Worm (Caenorhabditis elegans): ENCODE data around the gene Y26G10.6.

Y26G10.6 gene

DNA sequence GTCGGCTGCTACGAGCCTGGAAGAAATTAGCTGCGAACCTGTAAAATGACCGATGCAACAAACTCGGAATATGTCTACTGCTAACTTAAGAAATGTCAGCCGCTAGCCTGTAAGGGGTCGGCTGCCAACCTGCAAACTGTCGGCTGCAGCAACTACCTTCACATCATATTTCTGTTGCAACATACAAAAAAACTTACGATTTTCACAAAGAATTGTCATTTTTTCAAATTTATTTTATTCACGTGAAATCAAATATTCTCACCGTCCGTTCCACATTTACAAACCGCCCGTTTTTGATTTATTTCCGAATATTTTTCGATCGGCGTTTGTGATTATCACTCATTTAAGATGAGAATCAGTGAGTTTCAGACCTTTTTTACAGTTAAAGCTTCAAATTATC is at the start of gene Y26G10.6:
TSS of gene Y26G10.6 (plus strand) at position 301 of the 400 bp plus-strand sequence.
- TF ChIP-seq R02D3.7 (tag; optimal IDR thresholded peaks at IDR 0.05) (no peak), peb-1 (tag; optimal IDR thresholded peaks at IDR 0.05) (no peak), nhr-12 (tag; optimal IDR thresholded peaks at IDR 0.05) (no peak), nhr-237 (tag; optimal IDR thresholded peaks at IDR 0.05) (no peak), nhr-23 (tag; optimal IDR thresholded peaks at IDR 0.05) (no peak), nhr-25 (tag; optimal IDR thresholded peaks at IDR 0.05) (no peak), lsy-2 (tag; optimal IDR thresholded peaks at IDR 0.05) (no peak), F13H6.1 (tag; optimal IDR thresholded peaks at IDR 0.05) (no peak), nhr-21 (tag; optimal IDR thresholded peaks at IDR 0.05) (no peak), ama-1 (optimal IDR thresholded peaks at IDR 0.05) (no peak), lin-39 (tag; optimal IDR thresholded peaks at IDR 0.05) (no peak), elt-1 (tag; optimal IDR thresholded peaks at IDR 0.05) (no peak)

DNA sequence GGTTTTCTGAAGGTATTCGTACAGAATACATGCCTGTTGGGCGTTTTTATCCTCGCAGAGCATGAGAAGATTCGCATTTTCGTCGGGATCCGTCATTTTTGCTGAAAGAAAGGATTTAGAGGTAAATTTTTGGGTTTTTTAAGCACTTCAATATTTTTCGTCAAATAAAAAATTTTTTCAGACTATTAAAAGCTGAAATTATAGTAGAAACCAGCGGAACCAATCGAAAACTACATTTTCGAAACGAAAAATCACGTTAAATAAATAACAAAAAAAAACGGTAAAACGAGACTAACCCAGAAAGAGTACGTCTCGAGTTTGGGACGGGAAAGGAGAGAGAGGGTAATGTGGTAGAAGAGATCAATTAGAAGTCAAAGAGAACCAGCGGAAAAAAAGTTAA is 49.3 kb upstream of the Y26G10.6 start, which contains the start of gene fbxa-192:
TSS of gene fbxa-192 (minus strand) at position 101 of the 400 bp plus-strand sequence.
- TF ChIP-seq sma-3 (GFP tag; optimal IDR thresholded peaks at IDR 0.05), result no peak
- TF ChIP-seq ztf-4 (tag; optimal IDR thresholded peaks at IDR 0.05), result no peak
- TF ChIP-seq unc-62 (GFP tag; optimal IDR thresholded peaks at IDR 0.05), result no peak
- TF ChIP-seq nhr-23 (tag; optimal IDR thresholded peaks at IDR 0.05), result no peak
- TF ChIP-seq nhr-10 (tag; optimal IDR thresholded peaks at IDR 0.05), result no peak
- TF ChIP-seq nhr-11 (tag; optimal IDR thresholded peaks at IDR 0.05), result no peak
- no peak for TF ChIP-seq ama-1 (optimal IDR thresholded peaks at IDR 0.05)
- TF ChIP-seq lin-13 (GFP tag; optimal IDR thresholded peaks at IDR 0.05), result no peak
- no peak for TF ChIP-seq ztf-11 (tag; optimal IDR thresholded peaks at IDR 0.05)
- TF ChIP-seq nhr-12 (tag; optimal IDR thresholded peaks at IDR 0.05), result no peak
- no peak for TF ChIP-seq alr-1 (tag; optimal IDR thresholded peaks at IDR 0.05)

DNA sequence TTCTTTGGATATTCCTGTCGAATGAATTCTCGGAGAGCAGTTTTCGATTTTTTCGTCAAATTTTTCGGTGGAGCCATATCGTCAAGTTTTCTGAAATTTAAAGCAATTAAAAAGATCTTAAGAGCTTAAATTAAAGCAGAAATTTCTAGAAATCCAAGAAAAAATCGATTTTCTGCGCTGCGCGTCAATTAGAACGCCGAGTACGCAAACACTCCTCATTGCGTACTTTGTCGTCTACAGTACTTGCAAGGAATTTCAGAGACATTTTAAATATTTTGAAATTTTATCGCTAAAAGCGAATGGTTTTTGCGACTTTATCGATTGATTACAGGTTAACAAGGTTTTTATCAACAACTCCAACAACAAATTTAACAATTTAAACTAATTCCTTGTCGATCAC is 44.6 kb upstream of the Y26G10.6 start:
- no peak for TF ChIP-seq dmd-4 (tag; optimal IDR thresholded peaks at IDR 0.05)
- TF ChIP-seq mdl-1 (tag; optimal IDR thresholded peaks at IDR 0.05), result no peak
- TF ChIP-seq nhr-25 (tag; optimal IDR thresholded peaks at IDR 0.05), result no peak
- TF ChIP-seq unc-39 (tag; optimal IDR thresholded peaks at IDR 0.05), result no peak
- no peak for TF ChIP-seq ZK546.5 (tag; optimal IDR thresholded peaks at IDR 0.05)
- TF ChIP-seq mab-5 (tag; optimal IDR thresholded peaks at IDR 0.05), result no peak
- TF ChIP-seq ztf-4 (tag; optimal IDR thresholded peaks at IDR 0.05), result no peak
- TF ChIP-seq crh-2 (tag; optimal IDR thresholded peaks at IDR 0.05), result no peak
- TF ChIP-seq elt-1 (tag; optimal IDR thresholded peaks at IDR 0.05), result no peak
- no peak for TF ChIP-seq nhr-129 (tag; optimal IDR thresholded peaks at IDR 0.05)
- no peak for TF ChIP-seq nhr-11 (tag; optimal IDR thresholded peaks at IDR 0.05)
- no peak for TF ChIP-seq Y55F3AM.14 (GFP tag; optimal IDR thresholded peaks at IDR 0.05)
- TF ChIP-seq snpc-4 (tag; optimal IDR thresholded peaks at IDR 0.05), result no peak
- TF ChIP-seq nhr-23 (tag; optimal IDR thresholded peaks at IDR 0.05), result no peak
- no peak for TF ChIP-seq nhr-21 (tag; optimal IDR thresholded peaks at IDR 0.05)
- TF ChIP-seq skn-1 (tag; optimal IDR thresholded peaks at IDR 0.05), result no peak
- no peak for TF ChIP-seq nhr-77 (tag; optimal IDR thresholded peaks at IDR 0.05)

DNA sequence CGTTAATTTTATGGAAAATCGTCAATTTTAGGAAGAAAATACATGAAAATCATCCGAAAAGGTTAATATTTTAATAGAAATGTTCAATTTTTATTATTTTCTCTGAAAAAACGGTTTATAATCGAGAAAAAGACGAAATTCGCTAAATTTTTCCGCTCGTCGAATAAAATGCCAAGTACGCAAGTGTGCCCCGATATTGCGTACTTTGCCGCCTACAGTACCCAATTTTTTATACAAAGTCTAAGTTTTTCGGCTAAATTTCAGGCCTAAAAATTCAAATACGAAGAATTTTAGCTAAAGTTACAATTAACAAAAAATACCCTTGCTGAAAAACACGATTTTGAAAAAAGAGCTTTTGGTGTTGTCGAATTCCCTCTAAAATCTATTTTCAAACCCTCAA is 40.9 kb upstream of the Y26G10.6 start:
- TF ChIP-seq ceh-16 (tag; optimal IDR thresholded peaks at IDR 0.05) (no peak), aly-2 (tag; optimal IDR thresholded peaks at IDR 0.05) (no peak), nhr-129 (tag; optimal IDR thresholded peaks at IDR 0.05) (no peak), elt-1 (tag; optimal IDR thresholded peaks at IDR 0.05) (no peak), sma-9 (GFP tag; optimal IDR thresholded peaks at IDR 0.05) (no peak), sma-9 (tag; optimal IDR thresholded peaks at IDR 0.05) (no peak), fos-1 (tag; optimal IDR thresholded peaks at IDR 0.05) (no peak), C34F6.9 (tag; optimal IDR thresholded peaks at IDR 0.05) (no peak), nhr-77 (tag; optimal IDR thresholded peaks at IDR 0.05) (no peak), R02D3.7 (tag; optimal IDR thresholded peaks at IDR 0.05) (no peak), peb-1 (tag; optimal IDR thresholded peaks at IDR 0.05) (no peak), nhr-25 (tag; optimal IDR thresholded peaks at IDR 0.05) (no peak)

DNA sequence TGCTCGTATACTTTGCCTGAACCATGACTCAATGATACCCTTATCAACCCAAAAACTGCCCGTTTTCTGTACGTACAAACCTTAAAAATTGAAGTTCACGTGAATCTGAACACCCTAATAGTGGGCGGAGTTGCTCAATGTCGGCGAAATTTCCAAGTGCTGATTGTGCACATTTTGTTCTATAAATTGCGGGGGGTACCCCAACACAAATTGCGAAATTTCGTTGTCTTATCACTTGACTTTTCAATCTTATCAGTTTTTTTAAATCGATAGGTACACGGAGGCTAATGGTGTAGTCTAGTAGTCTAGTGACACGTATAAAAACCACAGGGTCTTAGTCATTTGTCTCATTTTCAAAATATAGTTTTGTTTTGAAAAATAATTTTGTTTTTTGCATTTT is 40.5 kb upstream of the Y26G10.6 start, which contains the start of gene fbxa-108:
TSS of gene fbxa-108 (minus strand) at position 158 of the 400 bp plus-strand sequence.
- TF ChIP-seq F13H6.1 (tag; optimal IDR thresholded peaks at IDR 0.05), result peak; percentile 48
- TF ChIP-seq blmp-1 (tag; optimal IDR thresholded peaks at IDR 0.05; ENCODE audit: insufficient read depth), result no peak
- TF ChIP-seq elt-3 (tag; optimal IDR thresholded peaks at IDR 0.05), result no peak
- peak; percentile 94 for TF ChIP-seq fos-1 (tag; optimal IDR thresholded peaks at IDR 0.05)
- TF ChIP-seq gmeb-1 (tag; optimal IDR thresholded peaks at IDR 0.05), result peak; percentile 54
- peak; percentile 85 for TF ChIP-seq crh-2 (tag; optimal IDR thresholded peaks at IDR 0.05)
- TF ChIP-seq sma-3 (GFP tag; optimal IDR thresholded peaks at IDR 0.05), result peak; percentile 43
- peak; percentile 83 for TF ChIP-seq sma-9 (GFP tag; optimal IDR thresholded peaks at IDR 0.05)
- TF ChIP-seq sma-9 (tag; optimal IDR thresholded peaks at IDR 0.05), result no peak
